Worm (Caenorhabditis elegans) whole organism, late embryonic: ENCODE measurements around the gene F53A9.6.

Experiments
- fkh-10 ChIP-seq: fragments of 150-350 bp; optimal IDR thresholded peaks from 2 replicates; lab custom pipeline; 2014; ENCODE audit warnings: missing biosample characterization, missing genetic modification reagents, missing genetic modification characterization
- nhr-11 ChIP-seq: fragments of 150-350 bp; optimal IDR thresholded peaks from 2 replicates; lab custom pipeline; 2014; ENCODE audit warnings: missing biosample characterization, missing genetic modification characterization
- pqm-1 ChIP-seq: sonication (generic microtip); optimal IDR thresholded peaks from 2 replicates; lab custom pipeline; 2016; ENCODE audit warnings: missing genetic modification characterization, missing compliant biosample characterization
- unc-3 ChIP-seq, 2 experiments: fragments of 200-800 bp in 1 of 2; sonication (Bioruptor generic) in 1 of 2; sonication (generic microtip) in 1 of 2; conservative IDR thresholded peaks in 1 of 2; optimal IDR thresholded peaks in 1 of 2; 2 replicates each; pipeline versions ENCODE4 v1.3.6 to Lab custom; 2016 to 2022; ENCODE audit warnings: missing compliant biosample characterization in 2 of 2, missing genetic modification characterization in 2 of 2, missing genetic modification reagents in 1 of 2
- unc-86 ChIP-seq: sonication (generic microtip); optimal IDR thresholded peaks from 2 replicates; lab custom pipeline; 2016; ENCODE audit warnings: missing genetic modification characterization, missing compliant biosample characterization

- TF ChIP-seq fkh-10 (GFP tag; lab: Kevin White, UChicago) = no peak
- TF ChIP-seq unc-86 (tag; lab: Kevin White, UChicago) = no peak
- TF ChIP-seq pqm-1 (tag; lab: Kevin White, UChicago) = no peak
- TF ChIP-seq unc-3 (GFP tag; conservative IDR thresholded peaks at IDR 0.05; lab: Robert Waterston, UW) = no peak
- no peak for TF ChIP-seq unc-3 (tag; optimal IDR thresholded peaks at IDR 0.05; lab: Kevin White, UChicago)
- TF ChIP-seq nhr-11 (tag; lab: Kevin White, UChicago) = no peak
Measured at ce11 chrX:8676088-8676779, 37.4 kb downstream of the F53A9.6 start.
